Fruit fly (Drosophila melanogaster): ENCODE measurements around the gene CG42304.

Gene CG42304

DNA sequence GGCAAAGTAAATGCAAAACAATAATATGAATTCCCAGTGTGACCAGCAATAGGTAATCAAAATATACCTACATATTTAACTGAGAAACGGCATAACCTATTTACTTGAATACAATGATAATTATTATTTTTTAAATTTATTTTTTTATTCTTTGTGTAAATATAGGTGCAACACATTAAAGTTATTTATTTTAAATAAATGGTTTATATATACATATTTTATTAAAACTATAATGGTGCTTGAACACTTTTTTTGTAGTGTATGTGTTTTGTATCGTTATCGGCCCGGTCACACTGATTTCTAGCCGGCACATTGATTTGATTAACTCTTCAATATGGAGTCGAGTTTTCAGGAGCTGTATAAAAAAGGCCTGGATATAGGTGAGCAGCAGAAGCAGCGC lies at the start of gene CG42304, which contains the start of the genes ProRS-m and Snup:
TSS of gene CG42304 (plus strand) at position 289 of the 400 bp plus-strand sequence.
TSS of gene ProRS-m (minus strand) at position 51 of the 400 bp plus-strand sequence.
TSS of gene Snup (plus strand) at position 289 of the 400 bp plus-strand sequence.
- peak; percentile 71 for TF ChIP-seq CG17801 (GFP tag; optimal IDR thresholded peaks at IDR 0.05; ENCODE audit: partially characterized antibody)

DNA sequence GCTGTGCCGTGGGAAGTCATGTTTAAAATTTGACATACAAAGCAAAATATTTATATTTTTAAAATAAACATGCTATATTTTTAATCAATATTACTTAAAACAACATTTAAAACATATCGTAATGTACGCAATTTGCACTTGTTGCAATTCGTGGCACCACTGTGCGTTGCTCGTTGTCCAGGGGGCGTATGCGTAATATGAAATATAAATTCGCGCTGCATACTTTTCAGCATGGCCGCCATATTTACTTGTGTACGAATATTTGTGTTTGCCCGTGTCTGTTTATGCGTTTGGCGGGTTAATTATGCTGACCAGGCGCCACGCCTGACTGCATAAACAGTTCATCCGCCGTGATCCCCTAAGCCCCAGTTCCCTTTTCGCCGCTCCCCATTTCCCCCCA lies 43.1 kb upstream of the CG42304 start:
- TF ChIP-seq CG17801 (GFP tag; optimal IDR thresholded peaks at IDR 0.05; ENCODE audit: partially characterized antibody), result no peak

DNA sequence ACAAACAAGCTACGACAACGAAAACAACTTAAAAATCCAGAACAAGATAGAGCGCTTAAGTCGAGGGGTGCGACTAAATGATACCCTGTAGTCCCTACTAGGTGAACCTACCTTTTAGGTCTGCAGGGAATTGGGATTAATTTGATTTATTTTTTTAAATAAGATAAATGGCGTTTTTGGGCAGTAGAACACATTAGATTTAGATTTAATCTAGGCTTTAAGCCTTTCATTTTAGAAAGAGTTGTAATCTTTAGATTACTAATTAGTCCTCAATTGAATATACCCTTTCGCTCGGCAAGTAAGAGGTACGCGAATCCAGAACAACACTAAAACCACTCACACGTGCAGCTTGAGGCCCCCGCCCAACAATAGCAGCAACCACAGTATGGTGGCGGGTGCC lies 37.7 kb upstream of the CG42304 start:
- TF ChIP-seq CG17801 (GFP tag; optimal IDR thresholded peaks at IDR 0.05; ENCODE audit: partially characterized antibody), result no peak

DNA sequence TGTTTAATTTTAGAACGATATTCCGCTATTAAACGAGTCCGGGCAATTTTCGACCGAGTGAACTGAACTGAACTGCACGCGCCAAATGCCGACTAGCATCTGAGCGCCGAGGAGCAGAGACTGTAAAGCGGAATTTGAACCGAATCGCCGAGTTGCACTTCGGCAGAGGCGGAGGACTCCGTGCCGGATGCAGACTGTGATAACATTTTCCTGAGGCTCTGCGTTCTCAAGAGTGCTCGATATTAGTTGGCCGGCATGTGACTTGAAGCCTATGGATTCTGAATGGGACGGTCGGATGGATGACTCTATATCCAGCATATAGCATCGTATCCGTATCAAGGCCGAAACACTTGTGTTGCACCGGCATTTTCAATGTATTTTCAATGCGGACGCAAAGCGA lies 21.9 kb upstream of the CG42304 start, which contains the start of gene Pxn:
TSS of gene Pxn (minus strand) at position 101 of the 400 bp plus-strand sequence.
- no peak for TF ChIP-seq CG17801 (GFP tag; optimal IDR thresholded peaks at IDR 0.05; ENCODE audit: partially characterized antibody)

DNA sequence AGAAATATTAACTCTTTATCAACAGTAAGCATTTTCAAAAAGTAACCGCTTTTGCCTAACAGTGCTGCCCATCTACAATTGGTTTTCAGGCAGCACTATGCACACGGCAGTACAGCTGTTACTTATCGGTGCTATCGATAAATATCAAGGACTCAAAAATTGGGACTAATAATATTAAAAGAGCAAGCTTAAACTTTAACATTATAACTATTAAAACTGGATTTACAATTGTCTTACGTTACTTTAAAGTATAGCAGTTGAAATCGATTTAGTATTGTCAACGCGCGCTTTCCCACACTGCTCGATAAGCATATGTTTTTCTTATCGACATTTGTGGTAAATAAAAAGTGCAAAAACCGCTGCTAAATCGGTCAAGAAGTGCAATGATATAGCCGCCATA lies 20.5 kb upstream of the CG42304 start, which contains the start of the genes CG42245 and MEP-1:
TSS of gene CG42245 (plus strand) at position 310 of the 400 bp plus-strand sequence.
TSS of gene MEP-1 (plus strand) at position 310 of the 400 bp plus-strand sequence.
- peak; percentile 71 for TF ChIP-seq CG17801 (GFP tag; optimal IDR thresholded peaks at IDR 0.05; ENCODE audit: partially characterized antibody)

DNA sequence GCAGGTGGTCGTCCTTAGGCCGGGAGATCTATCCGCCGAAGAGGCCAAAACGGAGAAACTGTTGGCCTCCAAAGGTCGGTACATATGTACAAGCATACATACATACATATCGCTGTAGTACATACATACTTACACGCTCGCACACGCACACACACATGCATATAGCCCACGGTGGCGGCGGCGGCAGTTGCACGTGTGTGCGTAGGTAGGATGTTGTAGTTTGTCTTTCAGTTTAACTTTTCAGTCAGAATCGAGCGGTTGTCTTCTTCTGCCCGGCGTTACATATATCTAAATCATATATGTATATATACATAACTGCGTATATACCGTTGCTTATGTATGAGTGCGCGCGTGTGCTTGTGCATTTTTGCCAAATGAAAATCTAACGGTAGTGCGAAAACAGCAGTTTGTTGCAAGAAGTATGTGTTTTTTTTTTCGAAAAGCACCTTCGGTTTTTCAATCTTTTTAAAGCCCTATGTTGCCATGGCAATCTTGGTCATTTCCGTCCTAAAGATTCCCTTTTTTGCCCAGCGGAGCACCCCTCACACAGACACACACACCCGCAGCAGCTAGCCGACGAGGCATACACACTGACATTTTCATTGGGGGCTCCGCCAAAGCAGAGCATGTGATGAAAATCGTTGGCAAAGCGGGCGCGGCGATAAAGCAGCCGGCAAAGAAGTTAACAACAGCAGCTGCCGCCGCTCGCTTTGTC lies 19.7 kb upstream of the CG42304 start:
- no peak for TF ChIP-seq CG17801 (GFP tag; optimal IDR thresholded peaks at IDR 0.05; ENCODE audit: partially characterized antibody)

DNA sequence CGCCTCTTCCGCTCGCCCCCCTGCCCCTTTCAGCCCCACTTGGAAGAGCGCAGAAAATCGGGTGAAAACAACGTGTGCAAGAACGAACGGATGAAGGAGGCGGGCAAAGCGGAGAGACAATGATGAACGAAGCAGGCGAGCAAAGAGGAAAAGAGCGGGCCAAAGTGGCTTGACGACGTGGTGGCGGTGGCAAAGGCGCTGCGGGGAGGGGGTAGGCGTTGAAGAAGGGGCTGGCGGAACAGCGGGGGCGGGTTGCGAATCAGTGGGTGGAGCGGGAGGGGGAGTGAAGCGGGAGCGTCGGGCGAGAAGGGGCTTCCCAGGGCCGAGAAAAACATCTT lies 19.2 kb upstream of the CG42304 start:
- peak; percentile 14 for TF ChIP-seq CG17801 (GFP tag; optimal IDR thresholded peaks at IDR 0.05; ENCODE audit: partially characterized antibody)

DNA sequence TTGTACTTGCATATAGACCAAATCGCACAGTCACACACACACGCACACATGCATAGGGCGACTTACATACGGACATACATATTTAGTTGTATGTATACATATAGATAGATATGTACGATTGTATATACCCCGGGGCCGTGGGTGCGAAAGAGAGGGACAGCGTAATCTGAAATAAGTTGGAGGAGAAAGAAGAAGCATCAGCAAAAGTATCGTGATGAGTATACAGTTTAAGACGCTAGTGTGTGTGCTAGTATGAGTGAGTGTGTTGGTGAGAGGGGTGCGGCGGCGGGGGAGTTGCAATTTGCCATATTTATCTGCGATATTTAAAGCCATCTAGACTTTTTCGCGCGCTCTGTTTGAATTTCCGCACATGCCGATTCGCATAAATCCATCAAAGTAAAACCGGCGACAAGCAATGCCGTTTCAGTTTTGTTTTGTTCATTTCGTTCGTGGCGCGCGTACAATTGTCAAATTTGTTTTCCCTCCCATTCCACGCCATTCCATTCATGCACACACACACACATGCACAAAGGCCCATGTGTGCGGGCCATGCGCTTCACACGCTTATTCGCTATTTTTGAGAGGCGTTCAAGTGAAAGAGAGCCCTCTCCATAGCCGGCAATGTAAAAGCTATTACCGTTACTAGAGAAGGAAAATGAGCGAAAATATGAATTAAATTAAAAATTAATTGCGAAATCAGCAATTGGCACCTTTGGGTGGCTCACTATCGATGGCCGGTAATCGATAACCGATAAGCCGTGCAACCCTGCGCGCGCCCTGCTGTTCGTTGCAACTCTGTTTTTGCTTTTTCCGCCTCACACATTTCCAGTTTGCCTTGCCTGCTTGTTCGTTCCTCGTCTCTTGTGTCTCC lies 16.7 kb upstream of the CG42304 start:
- TF ChIP-seq CG17801 (GFP tag; optimal IDR thresholded peaks at IDR 0.05; ENCODE audit: partially characterized antibody), result peak; percentile 88

DNA sequence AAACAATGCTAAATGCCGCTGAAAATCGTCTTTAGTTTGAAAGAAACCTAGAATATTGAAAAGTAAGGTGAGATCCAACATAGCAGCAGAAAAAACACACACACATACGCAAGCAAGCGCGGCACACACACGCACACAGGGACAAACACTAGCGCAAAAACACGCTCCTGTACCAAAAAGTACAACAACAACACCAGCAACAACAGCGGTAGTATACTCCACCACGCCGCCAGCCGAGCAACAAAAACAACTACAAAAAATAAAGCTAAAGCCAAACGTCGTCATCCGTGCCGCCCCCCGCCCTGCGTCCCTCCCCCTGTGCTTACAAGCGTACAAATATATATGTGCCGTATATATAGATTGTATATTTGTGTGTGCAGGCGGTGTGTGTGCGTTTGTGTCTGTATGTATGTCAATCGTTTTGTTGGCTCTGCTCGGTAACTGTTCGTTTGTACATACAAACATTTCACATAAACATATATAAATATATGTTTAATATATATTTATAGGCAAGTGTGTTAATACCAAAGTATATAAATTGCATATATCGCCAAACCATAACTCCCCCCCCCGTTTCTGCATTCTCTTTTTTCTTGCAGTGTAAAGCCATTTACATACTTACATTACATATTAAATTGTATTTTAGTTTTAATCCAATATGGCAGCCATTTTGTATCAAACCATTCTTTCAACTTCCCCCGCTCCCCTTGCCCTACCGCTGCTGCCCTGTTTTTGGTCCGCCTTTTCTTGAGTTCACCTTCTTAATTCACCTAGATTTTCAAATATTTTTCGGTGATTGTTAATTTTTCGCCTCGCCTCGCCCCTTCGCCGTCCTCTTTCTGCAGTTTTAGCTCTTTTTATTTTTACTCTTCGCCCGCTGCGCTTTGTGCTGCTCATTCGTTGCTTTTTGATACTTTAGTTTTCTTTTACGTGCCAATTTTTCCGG lies 15.6 kb upstream of the CG42304 start:
- peak; percentile 36 for TF ChIP-seq CG17801 (GFP tag; optimal IDR thresholded peaks at IDR 0.05; ENCODE audit: partially characterized antibody)

DNA sequence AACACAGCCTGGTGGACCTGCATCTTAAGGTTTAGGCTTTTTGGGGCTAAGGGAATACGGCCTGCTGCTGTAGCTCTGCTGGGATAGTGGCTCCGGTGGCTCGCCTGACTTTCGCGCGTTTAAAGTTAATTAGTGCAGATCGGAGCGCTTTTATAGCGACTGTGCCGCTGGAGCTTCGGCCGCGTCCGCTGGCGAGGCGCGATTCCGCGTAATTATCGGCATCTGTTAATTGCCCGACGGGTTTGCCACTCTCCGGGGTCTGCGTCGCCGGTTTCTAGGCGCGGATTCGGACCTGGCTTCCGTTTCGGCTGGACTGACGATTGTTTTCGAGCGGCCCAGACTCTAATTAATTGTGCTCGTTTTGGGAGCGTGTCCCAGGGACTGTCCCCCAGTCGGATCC lies 8.6 kb upstream of the CG42304 start, which contains the start of gene CG14949:
TSS of gene CG14949 (minus strand) at position 101 of the 400 bp plus-strand sequence.
- no peak for TF ChIP-seq CG17801 (GFP tag; optimal IDR thresholded peaks at IDR 0.05; ENCODE audit: partially characterized antibody)

DNA sequence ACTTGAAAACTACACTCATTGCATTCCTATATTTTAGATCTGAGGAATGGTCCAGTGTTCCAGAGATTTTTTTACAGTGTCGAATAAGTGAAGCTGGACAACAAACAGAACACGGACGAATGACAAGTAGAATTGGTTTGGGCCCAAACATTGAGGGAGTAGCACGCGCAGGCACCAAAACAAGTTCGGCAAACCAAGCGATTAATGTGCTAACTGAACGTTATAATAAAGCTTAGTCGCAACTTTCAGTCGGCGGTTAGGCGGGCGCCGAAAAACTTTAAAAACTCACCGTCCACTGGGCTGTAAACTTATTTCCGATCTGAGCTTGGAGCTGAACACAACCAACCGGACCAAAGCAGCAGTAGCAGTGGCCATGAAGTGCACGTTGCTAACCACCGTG lies 6.8 kb upstream of the CG42304 start, which contains the start of gene CG1143:
TSS of gene CG1143 (plus strand) at position 301 of the 400 bp plus-strand sequence.
- no peak for TF ChIP-seq CG17801 (GFP tag; optimal IDR thresholded peaks at IDR 0.05; ENCODE audit: partially characterized antibody)

DNA sequence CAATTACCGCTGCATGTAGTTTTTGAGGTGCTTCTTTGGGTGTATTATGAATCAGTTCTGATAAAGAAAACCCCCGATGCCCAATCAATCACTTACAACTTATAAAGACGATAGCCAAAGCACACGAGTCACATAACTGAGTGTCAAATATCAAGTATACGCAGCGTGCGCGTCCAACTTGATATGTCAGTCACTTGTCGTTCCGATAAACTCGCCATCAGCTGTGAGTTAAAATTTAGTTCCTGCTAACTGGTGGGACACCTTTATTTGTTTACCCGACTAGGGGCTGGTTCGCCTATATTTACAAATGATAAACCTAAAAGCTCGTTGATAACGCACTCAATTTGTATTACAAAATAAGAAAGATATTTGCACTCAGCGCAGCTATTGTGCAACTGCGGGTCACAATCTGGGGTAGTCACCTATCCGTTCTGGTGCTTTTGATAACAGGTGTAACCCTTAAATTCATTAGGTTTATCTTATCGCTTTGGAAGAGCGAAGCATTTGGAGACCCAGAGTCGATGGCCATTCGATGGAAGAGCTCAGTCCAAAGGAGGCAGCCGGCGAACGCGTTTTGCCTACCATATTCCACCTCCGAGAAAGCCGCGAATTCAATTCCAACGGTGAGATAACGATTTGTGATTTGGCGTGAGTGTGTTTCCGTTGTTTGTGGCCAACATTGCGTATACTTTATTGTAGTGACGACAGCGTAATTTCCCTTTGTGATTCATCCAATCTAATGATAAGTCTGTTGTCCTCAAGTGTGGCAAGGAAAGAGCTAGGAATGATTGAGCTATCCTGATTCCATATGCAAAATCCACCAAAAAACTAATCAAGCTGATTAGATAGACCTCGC lies 4.1 kb upstream of the CG42304 start, which contains the start of gene CG1246:
TSS of gene CG1246 (plus strand) at position 526 of the 856 bp plus-strand sequence.
- TF ChIP-seq CG17801 (GFP tag; optimal IDR thresholded peaks at IDR 0.05; ENCODE audit: partially characterized antibody), result no peak

DNA sequence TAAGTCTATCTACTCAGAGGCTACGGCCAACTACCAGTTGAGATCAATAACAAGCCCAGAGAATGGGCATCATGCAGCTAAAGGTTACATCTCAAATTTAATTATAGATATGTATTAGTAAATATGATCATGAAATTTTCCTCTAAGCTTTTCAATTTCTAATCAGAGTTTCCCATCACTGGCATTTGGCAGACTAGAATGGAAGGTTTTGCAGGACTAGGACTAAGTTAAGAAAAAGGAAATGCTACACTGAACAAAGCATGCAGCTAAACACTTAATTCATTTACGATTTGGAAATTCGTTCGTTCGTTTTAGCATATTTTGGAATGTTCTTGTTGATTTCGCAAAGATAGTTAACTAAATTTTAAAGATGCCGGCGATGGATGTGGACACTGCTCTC lies 7.5 kb downstream of the CG42304 start, which contains the start of gene CG33233:
TSS of gene CG33233 (plus strand) at position 301 of the 400 bp plus-strand sequence.
- TF ChIP-seq CG17801 (GFP tag; optimal IDR thresholded peaks at IDR 0.05; ENCODE audit: partially characterized antibody), result no peak
